Worm (Caenorhabditis elegans): ENCODE results near the gene srz-44.
A peak's percentile ranks its signal among the peaks of the same experiment; 100 is the strongest.

srz-44 gene

ce11 chrV:15638853-15639252, at the start of gene srz-44:
srz-44 (minus strand) TSS chrV:15638953.
- TF ChIP-seq lsy-2 (tag; optimal IDR thresholded peaks at IDR 0.05): no peak
- no peak for TF ChIP-seq snu-23 (GFP tag; optimal IDR thresholded peaks at IDR 0.05)
- no peak for TF ChIP-seq nhr-47 (tag; optimal IDR thresholded peaks at IDR 0.05)
- no peak for TF ChIP-seq lin-39 (tag; optimal IDR thresholded peaks at IDR 0.05)
- TF ChIP-seq sptf-1 (tag; optimal IDR thresholded peaks at IDR 0.05): no peak
- TF ChIP-seq egl-27 (tag; optimal IDR thresholded peaks at IDR 0.05): no peak
- no peak for TF ChIP-seq sox-4 (tag; optimal IDR thresholded peaks at IDR 0.05)
- no peak for TF ChIP-seq elt-2 (tag; optimal IDR thresholded peaks at IDR 0.05)
- no peak for TF ChIP-seq unc-98 (GFP tag; IDR thresholded peaks at IDR 0.05)
- TF ChIP-seq fos-1 (tag; optimal IDR thresholded peaks at IDR 0.05): no peak
- no peak for TF ChIP-seq rnt-1 (tag; optimal IDR thresholded peaks at IDR 0.05)
- TF ChIP-seq ztf-11 (tag; optimal IDR thresholded peaks at IDR 0.05): no peak
- TF ChIP-seq irx-1 (tag; optimal IDR thresholded peaks at IDR 0.05): no peak
- no peak for TF ChIP-seq nhr-11 (tag; optimal IDR thresholded peaks at IDR 0.05)
- TF ChIP-seq ceh-8 (GFP tag; optimal IDR thresholded peaks at IDR 0.05): no peak
- no peak for TF ChIP-seq fkh-10 (GFP tag; optimal IDR thresholded peaks at IDR 0.05)
- TF ChIP-seq pqm-1 (tag; optimal IDR thresholded peaks at IDR 0.05): no peak
- TF ChIP-seq pag-3 (tag; optimal IDR thresholded peaks at IDR 0.05; ENCODE audit: borderline replicate concordance, insufficient read depth): no peak

- TF ChIP-seq efl-1 (optimal IDR thresholded peaks at IDR 0.05): no peak
- no peak for TF ChIP-seq efl-1 (GFP tag; optimal IDR thresholded peaks at IDR 0.05 in 1 of 2)
- no peak for TF ChIP-seq elt-2 (tag; optimal IDR thresholded peaks at IDR 0.05)
- no peak for TF ChIP-seq nhr-12 (tag; optimal IDR thresholded peaks at IDR 0.05)
- no peak for TF ChIP-seq ceh-63 (GFP tag; optimal IDR thresholded peaks at IDR 0.05)
- no peak for TF ChIP-seq skn-1 (tag; optimal IDR thresholded peaks at IDR 0.05)
- TF ChIP-seq mep-1 (tag; optimal IDR thresholded peaks at IDR 0.05): no peak
- TF ChIP-seq nhr-84 (tag; optimal IDR thresholded peaks at IDR 0.05): no peak
- TF ChIP-seq pqm-1 (tag; optimal IDR thresholded peaks at IDR 0.05): no peak
- no peak for TF ChIP-seq efl-3 (GFP tag; optimal IDR thresholded peaks at IDR 0.05)
- no peak for TF ChIP-seq nhr-77 (tag; optimal IDR thresholded peaks at IDR 0.05)
- TF ChIP-seq tbx-2 (tag; optimal IDR thresholded peaks at IDR 0.05): no peak
- TF ChIP-seq ceh-82 (tag; optimal IDR thresholded peaks at IDR 0.05): no peak
- TF ChIP-seq irx-1 (tag; optimal IDR thresholded peaks at IDR 0.05): no peak
- TF ChIP-seq fkh-8 (tag; optimal IDR thresholded peaks at IDR 0.05): no peak
- TF ChIP-seq aly-2 (tag; optimal IDR thresholded peaks at IDR 0.05): no peak
- TF ChIP-seq sptf-1 (tag; optimal IDR thresholded peaks at IDR 0.05): no peak
- TF ChIP-seq snpc-4 (tag; optimal IDR thresholded peaks at IDR 0.05): no peak
These were observed 48.9 kb upstream of the srz-44 start, which contains the start of gene nhr-197 for ce11 chrV:15687660-15688059. nhr-197 (plus strand) TSS chrV:15687960.

- TF ChIP-seq sox-4 (tag; optimal IDR thresholded peaks at IDR 0.05) (peak; percentile 58), pax-3 (tag; optimal IDR thresholded peaks at IDR 0.05) (peak; percentile 80), nhr-76 (tag; optimal IDR thresholded peaks at IDR 0.05) (no peak), lin-15B (tag; optimal IDR thresholded peaks at IDR 0.05) (no peak), nhr-47 (tag; optimal IDR thresholded peaks at IDR 0.05) (peak; percentile 49), fkh-8 (tag; optimal IDR thresholded peaks at IDR 0.05) (peak; percentile 66), nhr-71 (tag; optimal IDR thresholded peaks at IDR 0.05) (peak; percentile 17), dsc-1 (tag; optimal IDR thresholded peaks at IDR 0.05) (peak; percentile 98), fkh-4 (tag; optimal IDR thresholded peaks at IDR 0.05; ENCODE audit: borderline replicate concordance) (peak; percentile 24)
These were observed 46.8 kb upstream of the srz-44 start, which contains the start of gene nhr-196 for ce11 chrV:15685599-15685998. nhr-196 (plus strand) TSS chrV:15685716.

ce11 chrV:15677222-15677621, 38.5 kb upstream of the srz-44 start, which contains the start of gene nhr-52:
nhr-52 (plus strand) TSS chrV:15677522.
- no peak for TF ChIP-seq swsn-7 (tag; optimal IDR thresholded peaks at IDR 0.05)
- TF ChIP-seq unc-86 (tag; optimal IDR thresholded peaks at IDR 0.05): no peak
- no peak for TF ChIP-seq fos-1 (tag; optimal IDR thresholded peaks at IDR 0.05)
- no peak for TF ChIP-seq vab-15 (tag; optimal IDR thresholded peaks at IDR 0.05)
- no peak for TF ChIP-seq ama-1 (optimal IDR thresholded peaks at IDR 0.05)
- TF ChIP-seq efl-3 (GFP tag; optimal IDR thresholded peaks at IDR 0.05): no peak
- no peak for TF ChIP-seq isw-1 (GFP tag; IDR thresholded peaks at IDR 0.05)
- no peak for TF ChIP-seq mef-2 (tag; optimal IDR thresholded peaks at IDR 0.05)
- no peak for TF ChIP-seq C16A3.4 (tag; optimal IDR thresholded peaks at IDR 0.05)
- TF ChIP-seq lin-13 (GFP tag; optimal IDR thresholded peaks at IDR 0.05): no peak
- TF ChIP-seq egl-13 (tag; optimal IDR thresholded peaks at IDR 0.05): no peak
